Fruit fly (Drosophila melanogaster): ENCODE measurements around the gene CG43391.

CG43391 gene

DNA sequence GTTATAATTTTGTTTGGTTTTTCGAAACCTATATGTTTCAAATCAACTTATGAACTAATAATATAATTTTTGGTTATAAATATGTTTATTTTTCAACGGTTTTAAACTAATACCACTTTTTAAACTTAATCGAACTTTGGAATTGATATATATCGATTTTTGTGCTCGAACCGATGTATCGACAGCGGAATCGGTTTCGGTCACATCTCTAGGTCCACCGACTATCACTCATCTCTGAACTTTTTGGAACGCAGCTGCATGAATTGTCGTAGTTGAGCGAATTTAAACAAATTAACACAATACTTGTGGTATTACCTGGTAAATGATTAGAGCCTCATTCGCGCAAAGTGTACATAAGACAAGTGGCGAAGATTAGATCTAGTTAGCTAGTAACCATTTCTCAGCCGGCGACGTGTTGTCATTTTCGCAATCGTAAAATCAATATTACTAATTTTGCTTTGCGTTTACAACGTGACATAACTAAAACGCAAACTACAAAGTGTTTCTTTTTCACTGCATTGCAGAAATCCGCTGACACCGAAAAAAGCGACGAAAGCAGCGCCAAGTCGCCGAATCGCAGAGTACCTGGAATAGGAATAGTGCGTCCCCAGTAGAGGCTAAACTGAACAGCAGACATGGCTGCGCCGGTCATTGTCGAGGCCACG is 47.1 kb upstream of the CG43391 start, which contains the start of gene Apt1 (continued):
- TF ChIP-seq CG12155 (GFP tag; optimal IDR thresholded peaks at IDR 0.05) (no peak), Camta (GFP tag; optimal IDR thresholded peaks at IDR 0.05) (no peak), Gsc (GFP tag; IDR thresholded peaks at IDR 0.05) (no peak), Myb (GFP tag; optimal IDR thresholded peaks at IDR 0.05) (peak; percentile 90), repo (GFP tag; optimal IDR thresholded peaks at IDR 0.05) (no peak), CG13894 (tag; optimal IDR thresholded peaks at IDR 0.05) (no peak), az2 (GFP tag; optimal IDR thresholded peaks at IDR 0.05) (no peak), Gug (GFP tag; IDR thresholded peaks at IDR 0.05) (peak; percentile 35; the same call in 1 of the 4 replicates), wor (GFP tag; IDR thresholded peaks at IDR 0.05) (no peak), sqz (GFP tag; optimal IDR thresholded peaks at IDR 0.05) (no peak), CG31441 (GFP tag; IDR thresholded peaks at IDR 0.05) (no peak), sens (GFP tag) (peak; percentile 50), E2f2 (GFP tag; IDR thresholded peaks at IDR 0.05) (peak; percentile 77), nerfin-1 (tag; optimal IDR thresholded peaks at IDR 0.05) (no peak), B-H2 (GFP tag; optimal IDR thresholded peaks at IDR 0.05) (no peak), CG4424 (GFP tag; optimal IDR thresholded peaks at IDR 0.05) (no peak), CG12659 (GFP tag; optimal IDR thresholded peaks at IDR 0.05) (peak; percentile 39), p53 (GFP tag; optimal IDR thresholded peaks at IDR 0.05) (no peak), Dref (GFP tag; IDR thresholded peaks at IDR 0.05) (peak; percentile 95), CG32772 (GFP tag; IDR thresholded peaks at IDR 0.05) (no peak), klu (GFP tag; IDR thresholded peaks at IDR 0.05) (no peak), CG4730 (GFP tag; IDR thresholded peaks at IDR 0.05) (no peak), CG10654 (GFP tag; optimal IDR thresholded peaks at IDR 0.05) (no peak), Mad (GFP tag; optimal IDR thresholded peaks at IDR 0.05) (no peak), prd (optimal IDR thresholded peaks at IDR 0.05) (no peak), prd (GFP tag; IDR thresholded peaks at IDR 0.05) (no peak), CG8388 (GFP tag; optimal IDR thresholded peaks at IDR 0.05) (no peak), CG12219 (GFP tag; optimal IDR thresholded peaks at IDR 0.05) (no peak), Ravus (GFP tag; IDR thresholded peaks at IDR 0.05) (no peak), eyg (GFP tag; optimal IDR thresholded peaks at IDR 0.05) (no peak), odd (GFP tag; optimal IDR thresholded peaks at IDR 0.05) (no peak), CG15011 (GFP tag; optimal IDR thresholded peaks at IDR 0.05) (no peak), CG30020 (tag; optimal IDR thresholded peaks at IDR 0.05) (peak; percentile 5), row (GFP tag; IDR thresholded peaks at IDR 0.05) (peak; percentile 60), PHDP (tag; optimal IDR thresholded peaks at IDR 0.05) (no peak), CG15514 (GFP tag; optimal IDR thresholded peaks at IDR 0.05) (peak; percentile 65), wdn (GFP tag; IDR thresholded peaks at IDR 0.05) (no peak), CG11093 (GFP tag; IDR thresholded peaks at IDR 0.05) (no peak), Ets97D (GFP tag; optimal IDR thresholded peaks at IDR 0.05) (peak; percentile 28), CG17829 (tag; optimal IDR thresholded peaks at IDR 0.05) (peak; percentile 14), CG16863 (GFP tag; optimal IDR thresholded peaks at IDR 0.05) (no peak), caup (GFP tag; optimal IDR thresholded peaks at IDR 0.05; ENCODE audit: severe bottlenecking) (no peak), Lhr (GFP tag; optimal IDR thresholded peaks at IDR 0.05) (peak; percentile 14), CG12744 (GFP tag; optimal IDR thresholded peaks at IDR 0.05) (no peak), sisA (GFP tag; IDR thresholded peaks at IDR 0.05) (no peak), CG11723 (GFP tag; optimal IDR thresholded peaks at IDR 0.05) (no peak), CG34376 (GFP tag; optimal IDR thresholded peaks at IDR 0.05) (peak; percentile 43), Hand (GFP tag; optimal IDR thresholded peaks at IDR 0.05) (no peak), Side (GFP tag; optimal IDR thresholded peaks at IDR 0.05) (no peak), psq (GFP tag; optimal IDR thresholded peaks at IDR 0.05) (no peak), CG15696 (tag; optimal IDR thresholded peaks at IDR 0.05) (no peak), Abd-B (GFP tag; optimal IDR thresholded peaks at IDR 0.05) (no peak)
